Worm (Caenorhabditis elegans) whole organism, late embryonic: ENCODE data around the gene Y43F8B.28.
A peak's percentile ranks its signal among the peaks of the same experiment; 100 is the strongest.

Experiments used
- C38D4.7 ChIP-seq: fragments of 200-800 bp; sonication (Bioruptor generic); optimal IDR thresholded peaks from 2 replicates; lab custom pipeline; 2018; ENCODE audit warnings: mild to moderate bottlenecking, missing genetic modification characterization, moderate library complexity, missing compliant biosample characterization
- K02D7.2 ChIP-seq: sonication (generic microtip); optimal IDR thresholded peaks from 2 replicates; lab custom pipeline; 2017; ENCODE audit warnings: mild to moderate bottlenecking, missing genetic modification characterization, missing compliant biosample characterization
- K09A11.1 ChIP-seq: sonication (generic microtip); optimal IDR thresholded peaks from 2 replicates; lab custom pipeline; 2017; ENCODE audit warnings: antibody characterized with exemption, mild to moderate bottlenecking, missing genetic modification characterization, missing compliant biosample characterization; ENCODE audit not compliant: insufficient read depth
- Y22D7AL.16 ChIP-seq: sonication (generic microtip); optimal IDR thresholded peaks from 2 replicates; lab custom pipeline; 2016; ENCODE audit warnings: missing genetic modification characterization, missing compliant biosample characterization
- ama-1 ChIP-seq: fragments of 150-350 bp; optimal IDR thresholded peaks from 2 replicates; lab custom pipeline; 2014
- ceh-14 ChIP-seq: sonication (generic microtip); optimal IDR thresholded peaks from 2 replicates; lab custom pipeline; 2016; ENCODE audit warnings: missing genotype, missing genetic modification characterization, missing compliant biosample characterization
- ceh-18 ChIP-seq: sonication (generic microtip); optimal IDR thresholded peaks from 2 replicates; lab custom pipeline; 2016; ENCODE audit warnings: missing genetic modification characterization, missing compliant biosample characterization
- ceh-19 ChIP-seq: fragments of 200-800 bp; sonication (Bioruptor generic); optimal IDR thresholded peaks from 2 replicates; lab custom pipeline; 2018; ENCODE audit warnings: mild to moderate bottlenecking, missing genetic modification characterization, missing compliant biosample characterization
- ceh-2 ChIP-seq: sonication (generic microtip); optimal IDR thresholded peaks from 2 replicates; lab custom pipeline; 2016; ENCODE audit warnings: missing genotype, missing genetic modification characterization, missing compliant biosample characterization
- ceh-24 ChIP-seq: sonication (generic microtip); optimal IDR thresholded peaks from 2 replicates; lab custom pipeline; 2016; ENCODE audit warnings: mild to moderate bottlenecking, missing genetic modification characterization, missing compliant biosample characterization
- ceh-30 ChIP-seq: fragments of 150-350 bp; optimal IDR thresholded peaks from 2 replicates; lab custom pipeline; 2014; ENCODE audit warnings: missing biosample characterization, missing genetic modification characterization
- ceh-31 ChIP-seq: sonication (generic microtip); optimal IDR thresholded peaks from 2 replicates; lab custom pipeline; 2016; ENCODE audit warnings: missing genetic modification characterization, missing compliant biosample characterization
- ceh-34 ChIP-seq: sonication (generic microtip); optimal IDR thresholded peaks from 2 replicates; lab custom pipeline; 2016; ENCODE audit warnings: mild to moderate bottlenecking, missing genetic modification characterization, missing compliant biosample characterization
- ceh-45 ChIP-seq: fragments of 200-800 bp; sonication (Bioruptor generic); IDR thresholded peaks from 2 replicates; pipeline ENCODE4 v1.3.6; 2022; ENCODE audit warnings: missing genetic modification reagents, missing genetic modification characterization, missing compliant biosample characterization
- ceh-48 ChIP-seq: sonication (generic microtip); optimal IDR thresholded peaks from 2 replicates; lab custom pipeline; 2016; ENCODE audit warnings: missing genetic modification characterization, inconsistent platforms, missing compliant biosample characterization
- ceh-9 ChIP-seq: sonication (generic microtip); optimal IDR thresholded peaks from 2 replicates; lab custom pipeline; 2016; ENCODE audit warnings: mild to moderate bottlenecking, missing genetic modification characterization, inconsistent platforms, missing compliant biosample characterization
- che-1 ChIP-seq: sonication (generic microtip); optimal IDR thresholded peaks from 2 replicates; lab custom pipeline; 2016; ENCODE audit warnings: mild to moderate bottlenecking, missing genetic modification characterization, missing compliant biosample characterization
- dmd-4 ChIP-seq: sonication (generic microtip); optimal IDR thresholded peaks from 2 replicates; lab custom pipeline; 2016; ENCODE audit warnings: borderline replicate concordance, missing genetic modification characterization, missing compliant biosample characterization
- dve-1 ChIP-seq: sonication (generic microtip); optimal IDR thresholded peaks from 2 replicates; lab custom pipeline; 2017; ENCODE audit warnings: antibody characterized with exemption, mild to moderate bottlenecking, missing genetic modification characterization, missing compliant biosample characterization
- elt-2 ChIP-seq: sonication (generic microtip); optimal IDR thresholded peaks from 2 replicates; lab custom pipeline; 2016; ENCODE audit warnings: missing genetic modification reagents, missing genetic modification characterization, missing compliant biosample characterization
- ets-4 ChIP-seq: sonication (generic microtip); optimal IDR thresholded peaks from 2 replicates; lab custom pipeline; 2016; ENCODE audit warnings: missing genetic modification characterization, missing compliant biosample characterization
- eyg-1 ChIP-seq: sonication (generic microtip); optimal IDR thresholded peaks from 2 replicates; lab custom pipeline; 2016; ENCODE audit warnings: missing genotype, missing genetic modification characterization, missing compliant biosample characterization
- fkh-10 ChIP-seq: fragments of 150-350 bp; optimal IDR thresholded peaks from 2 replicates; lab custom pipeline; 2014; ENCODE audit warnings: missing biosample characterization, missing genetic modification reagents, missing genetic modification characterization
- fkh-6 ChIP-seq: sonication (generic microtip); optimal IDR thresholded peaks from 2 replicates; lab custom pipeline; 2016; ENCODE audit warnings: missing genetic modification characterization, missing compliant biosample characterization
- hlh-15 ChIP-seq: sonication (generic microtip); optimal IDR thresholded peaks from 2 replicates; lab custom pipeline; 2016; ENCODE audit warnings: missing genetic modification characterization, missing compliant biosample characterization
- hlh-30 ChIP-seq: sonication (generic microtip); optimal IDR thresholded peaks from 2 replicates; lab custom pipeline; 2017; ENCODE audit warnings: antibody characterized with exemption, missing genetic modification characterization, missing compliant biosample characterization; ENCODE audit not compliant: insufficient read depth
- lim-6 ChIP-seq: sonication (generic microtip); optimal IDR thresholded peaks from 2 replicates; lab custom pipeline; 2016; ENCODE audit warnings: missing genetic modification characterization, missing compliant biosample characterization
- mec-3 ChIP-seq: sonication (generic microtip); optimal IDR thresholded peaks from 2 replicates; lab custom pipeline; 2016; ENCODE audit warnings: borderline replicate concordance, missing genetic modification characterization, missing compliant biosample characterization
- nfya-1 ChIP-seq: sonication (generic microtip); optimal IDR thresholded peaks from 2 replicates; lab custom pipeline; 2017; ENCODE audit warnings: missing genetic modification characterization, mild to moderate bottlenecking, missing compliant biosample characterization, antibody characterized with exemption, moderate library complexity
- nhr-11 ChIP-seq: fragments of 150-350 bp; optimal IDR thresholded peaks from 2 replicates; lab custom pipeline; 2014; ENCODE audit warnings: missing biosample characterization, missing genetic modification characterization
- nhr-232 ChIP-seq: sonication (generic microtip); optimal IDR thresholded peaks from 2 replicates; lab custom pipeline; 2016; ENCODE audit warnings: missing genetic modification characterization, missing compliant biosample characterization
- npax-4 ChIP-seq: sonication (generic microtip); optimal IDR thresholded peaks from 2 replicates; lab custom pipeline; 2016; ENCODE audit warnings: missing genetic modification characterization, missing compliant biosample characterization
- odd-2 ChIP-seq: sonication (generic microtip); optimal IDR thresholded peaks from 2 replicates; lab custom pipeline; 2017; ENCODE audit warnings: antibody characterized with exemption, mild to moderate bottlenecking, missing genetic modification characterization, missing compliant biosample characterization
- pat-9 ChIP-seq: fragments of 200-800 bp; sonication (Bioruptor generic); optimal IDR thresholded peaks from 2 replicates; lab custom pipeline; 2018; ENCODE audit warnings: mild to moderate bottlenecking, missing genetic modification characterization, moderate library complexity, missing compliant biosample characterization
- pax-1 ChIP-seq: fragments of 150-350 bp; optimal IDR thresholded peaks from 2 replicates; lab custom pipeline; 2014; ENCODE audit warnings: missing biosample characterization, missing genetic modification characterization
- pha-4 ChIP-seq: fragments of 150-350 bp; optimal IDR thresholded peaks from 2 replicates; lab custom pipeline; 2018; ENCODE audit warnings: missing biosample characterization, missing genetic modification reagents, missing genetic modification characterization
- pqm-1 ChIP-seq: sonication (generic microtip); optimal IDR thresholded peaks from 2 replicates; lab custom pipeline; 2016; ENCODE audit warnings: missing genetic modification characterization, missing compliant biosample characterization
- pros-1 ChIP-seq: fragments of 150-350 bp; optimal IDR thresholded peaks from 2 replicates; lab custom pipeline; 2014; ENCODE audit warnings: missing biosample characterization, missing genetic modification reagents, missing genetic modification characterization
- ref-2 ChIP-seq: sonication (generic microtip); optimal IDR thresholded peaks from 2 replicates; lab custom pipeline; 2016; ENCODE audit warnings: missing genetic modification characterization, missing compliant biosample characterization
- rnt-1 ChIP-seq: sonication (generic microtip); optimal IDR thresholded peaks from 2 replicates; lab custom pipeline; 2016; ENCODE audit warnings: missing genetic modification characterization, missing compliant biosample characterization
- sdc-2 ChIP-seq: sonication (generic microtip); optimal IDR thresholded peaks from 2 replicates; lab custom pipeline; 2016; ENCODE audit warnings: missing genotype, missing genetic modification characterization, missing compliant biosample characterization
- sox-4 ChIP-seq: sonication (generic microtip); optimal IDR thresholded peaks from 2 replicates; lab custom pipeline; 2017; ENCODE audit warnings: mild to moderate bottlenecking, missing genetic modification characterization, inconsistent platforms, missing compliant biosample characterization
- syd-9 ChIP-seq: sonication (generic microtip); optimal IDR thresholded peaks from 2 replicates; lab custom pipeline; 2016; ENCODE audit warnings: mild to moderate bottlenecking, missing genetic modification characterization, moderate library complexity, missing compliant biosample characterization
- tbx-7 ChIP-seq: sonication (generic microtip); optimal IDR thresholded peaks from 2 replicates; lab custom pipeline; 2016; ENCODE audit warnings: missing genotype, missing genetic modification characterization, missing compliant biosample characterization
- unc-42 ChIP-seq: sonication (generic microtip); optimal IDR thresholded peaks from 2 replicates; lab custom pipeline; 2016; ENCODE audit warnings: missing genotype, missing genetic modification characterization, missing compliant biosample characterization
- unc-86 ChIP-seq: sonication (generic microtip); optimal IDR thresholded peaks from 2 replicates; lab custom pipeline; 2016; ENCODE audit warnings: missing genetic modification characterization, missing compliant biosample characterization
- ztf-16 ChIP-seq: sonication (generic microtip); optimal IDR thresholded peaks from 2 replicates; lab custom pipeline; 2017; ENCODE audit warnings: missing genetic modification characterization, missing compliant biosample characterization

The Y43F8B.28 gene

DNA sequence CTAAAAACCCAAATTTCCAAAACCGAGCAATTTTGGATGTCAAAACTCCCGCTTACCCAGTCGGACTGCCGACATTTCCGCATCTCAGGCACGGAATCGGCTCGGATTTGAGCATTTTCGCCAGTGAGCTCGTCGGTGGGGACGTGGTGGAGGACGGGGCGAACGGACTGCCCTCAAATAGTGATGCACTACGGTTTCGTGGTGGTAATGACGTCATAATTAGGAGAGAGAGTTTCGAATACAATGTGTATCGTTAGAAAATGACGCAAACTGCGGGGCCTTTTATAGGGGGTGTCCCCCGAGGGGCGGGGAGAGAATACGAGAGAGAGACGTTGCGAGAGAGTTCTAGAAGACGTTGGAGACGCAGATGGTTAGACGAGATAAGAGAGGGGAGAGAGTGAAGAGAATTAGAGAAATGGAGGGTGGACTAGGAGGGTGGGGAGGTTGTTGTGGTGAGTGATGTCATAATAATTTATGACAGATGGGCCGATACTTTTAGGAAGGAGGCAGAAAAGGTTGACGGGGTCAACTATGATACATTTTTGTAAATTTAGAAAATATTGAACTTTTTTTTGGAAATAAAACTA lies 37.5 kb downstream of the Y43F8B.28 start (continued):
- TF ChIP-seq pat-9 (tag; lab: Kevin White, UChicago) (peak; percentile 48), ceh-48 (tag; lab: Kevin White, UChicago) (no peak), dve-1 (tag; lab: Kevin White, UChicago) (peak; percentile 68), Y22D7AL.16 (tag; lab: Kevin White, UChicago) (peak; percentile 17), nhr-232 (tag; lab: Kevin White, UChicago) (no peak), mec-3 (tag; lab: Kevin White, UChicago) (no peak), hlh-15 (tag; lab: Kevin White, UChicago) (no peak), fkh-6 (tag; lab: Kevin White, UChicago) (no peak), ceh-2 (tag; lab: Kevin White, UChicago) (peak; percentile 43), ceh-30 (peak; percentile 52), nfya-1 (tag; lab: Kevin White, UChicago) (peak; percentile 92), unc-86 (tag; lab: Kevin White, UChicago) (no peak), ztf-16 (tag; lab: Kevin White, UChicago) (peak; percentile 70), eyg-1 (tag; lab: Kevin White, UChicago) (no peak), K09A11.1 (tag; lab: Kevin White, UChicago) (no peak), pqm-1 (no peak), dmd-4 (tag; lab: Kevin White, UChicago) (peak; percentile 37), npax-4 (tag; lab: Kevin White, UChicago) (no peak), rnt-1 (peak; percentile 76), K02D7.2 (tag; lab: Kevin White, UChicago) (peak; percentile 51), hlh-30 (tag; lab: Kevin White, UChicago) (peak; percentile 56), ceh-31 (tag; lab: Kevin White, UChicago) (peak; percentile 81), lim-6 (tag; lab: Kevin White, UChicago) (no peak), ceh-34 (peak; percentile 89), ceh-24 (tag; lab: Kevin White, UChicago) (peak; percentile 12), ama-1 (lab: Kevin White, UChicago) (peak; percentile 94), sox-4 (tag; lab: Kevin White, UChicago) (peak; percentile 21), ceh-9 (tag; lab: Kevin White, UChicago) (no peak), ref-2 (tag; lab: Kevin White, UChicago) (peak; percentile 90), sdc-2 (tag; lab: Kevin White, UChicago) (no peak), elt-2 (peak; percentile 84), C38D4.7 (GFP tag; lab: Kevin White, UChicago) (peak; percentile 60), pha-4 (no peak), unc-42 (tag; lab: Kevin White, UChicago) (peak; percentile 50), ceh-19 (GFP tag; lab: Kevin White, UChicago) (peak; percentile 75), pros-1 (tag; lab: Kevin White, UChicago) (peak; percentile 91), pax-1 (tag; lab: Kevin White, UChicago) (peak; percentile 70), nhr-11 (tag; lab: Kevin White, UChicago) (no peak), fkh-10 (GFP tag; lab: Kevin White, UChicago) (no peak), ets-4 (no peak), syd-9 (tag; lab: Kevin White, UChicago) (peak; percentile 42), tbx-7 (tag; lab: Kevin White, UChicago) (peak; percentile 40), ceh-18 (tag; lab: Kevin White, UChicago) (peak; percentile 69), ceh-45 (GFP tag; lab: Robert Waterston, UW) (no peak), odd-2 (tag; lab: Kevin White, UChicago) (no peak), ceh-14 (peak; percentile 58), che-1 (tag; lab: Kevin White, UChicago) (peak; percentile 54)
- TF ChIP-seq, all 69 proteins: peak for 42
